Fruit fly (Drosophila melanogaster): Measurements from ENCODE around the gene CG15432.

CG15432 gene

dm6 chr2L:4440881-4441737 is 1.0 kb upstream of the CG15432 start, which contains the start of gene CG15431 (continued):
- peak; percentile 44 for TF ChIP-seq CG9727 (GFP tag; optimal IDR thresholded peaks at IDR 0.05)
- TF ChIP-seq CG12659 (GFP tag; optimal IDR thresholded peaks at IDR 0.05), result peak; percentile 39
- TF ChIP-seq cato (GFP tag; optimal IDR thresholded peaks at IDR 0.05; ENCODE audit: borderline replicate concordance), result no peak
- no peak for TF ChIP-seq twi (tag; optimal IDR thresholded peaks at IDR 0.05)
- TF ChIP-seq CG30431 (GFP tag; optimal IDR thresholded peaks at IDR 0.05), result no peak
- no peak for TF ChIP-seq CG15073 (GFP tag; optimal IDR thresholded peaks at IDR 0.05)
- TF ChIP-seq zfh2 (GFP tag; optimal IDR thresholded peaks at IDR 0.05), result peak; percentile 35
- TF ChIP-seq Gsc (GFP tag; IDR thresholded peaks at IDR 0.05), result no peak
- TF ChIP-seq CG17612 (GFP tag; IDR thresholded peaks at IDR 0.05), result no peak
- TF ChIP-seq Dip2 (GFP tag; IDR thresholded peaks at IDR 0.05), result no peak
- peak; percentile 51 for TF ChIP-seq CG6854 (GFP tag; optimal IDR thresholded peaks at IDR 0.05)
- no peak for TF ChIP-seq crp (GFP tag; optimal IDR thresholded peaks at IDR 0.05)
- peak; percentile 67 for TF ChIP-seq Rx (GFP tag; IDR thresholded peaks at IDR 0.05)
- no peak for TF ChIP-seq CG3065 (GFP tag; optimal IDR thresholded peaks at IDR 0.05)
- TF ChIP-seq Mes4 (GFP tag; optimal IDR thresholded peaks at IDR 0.05), result no peak
- TF ChIP-seq pum (GFP tag; optimal IDR thresholded peaks at IDR 0.05), result no peak
- no peak for TF ChIP-seq slou (GFP tag; optimal IDR thresholded peaks at IDR 0.05)
- no peak for TF ChIP-seq NC2α (GFP tag; optimal IDR thresholded peaks at IDR 0.05)
- no peak for TF ChIP-seq Hr39 (optimal IDR thresholded peaks at IDR 0.05)
- no peak for TF ChIP-seq grn (GFP tag; optimal IDR thresholded peaks at IDR 0.05)
- TF ChIP-seq tx (GFP tag; optimal IDR thresholded peaks at IDR 0.05), result no peak
- TF ChIP-seq nom (GFP tag; optimal IDR thresholded peaks at IDR 0.05), result no peak
- TF ChIP-seq CG2875 (GFP tag; optimal IDR thresholded peaks at IDR 0.05), result no peak
- TF ChIP-seq hth (optimal IDR thresholded peaks at IDR 0.05), result no peak
- peak; percentile 25; the same call in 1 of the 2 replicates for TF ChIP-seq CG4404 (GFP tag; IDR thresholded peaks at IDR 0.05)
- TF ChIP-seq CG15601 (tag; optimal IDR thresholded peaks at IDR 0.05), result no peak
- no peak for TF ChIP-seq CG4360 (GFP tag; IDR thresholded peaks at IDR 0.05)
- TF ChIP-seq Taf1 (GFP tag; IDR thresholded peaks at IDR 0.05), result peak; percentile 46; the same call in 1 of the 2 replicates
- TF ChIP-seq D19B (GFP tag; optimal IDR thresholded peaks at IDR 0.05), result no peak
- peak; percentile 49 for TF ChIP-seq cwo (GFP tag; optimal IDR thresholded peaks at IDR 0.05)
- TF ChIP-seq CG18599 (GFP tag; optimal IDR thresholded peaks at IDR 0.05), result peak; percentile 85
- TF ChIP-seq Camta (GFP tag; optimal IDR thresholded peaks at IDR 0.05), result no peak
- no peak for TF ChIP-seq oc (tag; optimal IDR thresholded peaks at IDR 0.05)
- peak; percentile 36 for TF ChIP-seq CG13775 (GFP tag; optimal IDR thresholded peaks at IDR 0.05)
- TF ChIP-seq CG31441 (GFP tag; IDR thresholded peaks at IDR 0.05), result peak; percentile 46; the same call in 1 of the 2 replicates
- TF ChIP-seq Dfd (GFP tag; optimal IDR thresholded peaks at IDR 0.05), result no peak
- no peak for TF ChIP-seq CG4282 (GFP tag; optimal IDR thresholded peaks at IDR 0.05)
- no peak for TF ChIP-seq Awh (GFP tag; IDR thresholded peaks at IDR 0.05)
- peak; percentile 56; the same call in 1 of the 2 replicates for TF ChIP-seq lmd (GFP tag; IDR thresholded peaks at IDR 0.05)
- TF ChIP-seq fd3F (GFP tag; optimal IDR thresholded peaks at IDR 0.05), result peak; percentile 49
- no peak for TF ChIP-seq MESR4 (GFP tag; optimal IDR thresholded peaks at IDR 0.05)
- TF ChIP-seq CG8944 (GFP tag; optimal IDR thresholded peaks at IDR 0.05), result no peak
- peak in 1 of 2 experiments; percentile 53 for TF ChIP-seq Eip74EF (GFP tag; optimal IDR thresholded peaks at IDR 0.05)
- no peak for TF ChIP-seq hb (GFP tag; IDR thresholded peaks at IDR 0.05; ENCODE audit: partially characterized antibody)
- peak; percentile 71 for TF ChIP-seq Ets65A (GFP tag)
- no peak for TF ChIP-seq wor (GFP tag; IDR thresholded peaks at IDR 0.05)
- TF ChIP-seq jigr1 (GFP tag; IDR thresholded peaks at IDR 0.05), result no peak
- TF ChIP-seq Trl (optimal IDR thresholded peaks at IDR 0.05), result peak; percentile 73 to 82
- TF ChIP-seq Trl (GFP tag; optimal IDR thresholded peaks at IDR 0.05), result no peak
- TF ChIP-seq CG18476 (GFP tag; optimal IDR thresholded peaks at IDR 0.05), result peak; percentile 45
